Fruit fly (Drosophila melanogaster) whole organism, wandering third instar larva: ENCODE data around the gene SclA.
A peak's percentile ranks its signal among the peaks of the same experiment; 100 is the strongest.

Experiments
- Abd-B ChIP-seq: fragments of >200 bp; optimal IDR thresholded peaks from 2 replicates; lab custom pipeline; 2017; ENCODE audit warnings: missing biosample characterization, missing genetic modification characterization
- CG32264 ChIP-seq: fragments of 200-800 bp; sonication (Bioruptor generic); optimal IDR thresholded peaks from 2 replicates; lab custom pipeline; 2016; ENCODE audit warnings: missing biosample characterization, missing genetic modification characterization
- CG9705 ChIP-seq: fragments of 200-800 bp; sonication (Bioruptor generic); optimal IDR thresholded peaks from 2 replicates; lab custom pipeline; 2018; ENCODE audit warnings: missing biosample characterization, mild to moderate bottlenecking, missing genetic modification characterization
- Dif ChIP-seq: fragments of 200-275, 200-300 bp; sonication (Bioruptor generic); optimal IDR thresholded peaks from 2 replicates; lab custom pipeline; 2018; ENCODE audit warnings: missing biosample characterization, missing genetic modification characterization; ENCODE audit not compliant: partially characterized antibody
- GATAd ChIP-seq: sonication (Bioruptor generic); optimal IDR thresholded peaks from 2 replicates; lab custom pipeline; 2016; ENCODE audit warnings: missing biosample characterization, missing genetic modification characterization
- Hnf4 ChIP-seq: fragments of 200-800 bp; sonication (Bioruptor generic); optimal IDR thresholded peaks from 2 replicates; lab custom pipeline; 2016; ENCODE audit warnings: missing biosample characterization, mild to moderate bottlenecking, missing genetic modification characterization
- Hr83 ChIP-seq: fragments of 200-300 bp; sonication (Bioruptor generic); optimal IDR thresholded peaks from 2 replicates; lab custom pipeline; 2016; ENCODE audit warnings: missing biosample characterization, mild to moderate bottlenecking, missing genetic modification characterization, moderate library complexity; ENCODE audit not compliant: poor library complexity, severe bottlenecking
- Jra ChIP-seq: sonication (Bioruptor generic); optimal IDR thresholded peaks from 2 replicates; lab custom pipeline; 2016; ENCODE audit warnings: missing biosample characterization, missing genetic modification characterization
- Mio ChIP-seq: sonication (Bioruptor generic); optimal IDR thresholded peaks from 2 replicates; lab custom pipeline; 2016; ENCODE audit warnings: missing biosample characterization, missing genetic modification characterization
- N ChIP-seq: fragments of >200 bp; optimal IDR thresholded peaks from 2 replicates; lab custom pipeline; 2018; ENCODE audit warnings: missing biosample characterization, missing external identifiers, missing genetic modification characterization
- OdsH ChIP-seq: fragments of 200-800 bp; sonication (Bioruptor generic); optimal IDR thresholded peaks from 2 replicates; lab custom pipeline; 2016; ENCODE audit warnings: missing biosample characterization, mild to moderate bottlenecking, missing genetic modification characterization
- Rel ChIP-seq, 2 experiments: fragments of 200-800 bp; sonication (Bioruptor generic) in 1 of 2; optimal IDR thresholded peaks; 2 replicates in 1 of 2; 3 replicates in 1 of 2; lab custom pipeline; 2016 to 2019; ENCODE audit warnings: mild to moderate bottlenecking in 2 of 2, missing biosample characterization in 2 of 2, missing genetic modification characterization in 2 of 2, moderate library complexity in 1 of 2
- Sp1 ChIP-seq: fragments of 200-800 bp; sonication (Bioruptor generic); optimal IDR thresholded peaks from 3 replicates; lab custom pipeline; 2019; ENCODE audit warnings: missing biosample characterization, mild to moderate bottlenecking, missing genetic modification characterization, moderate library complexity
- Vsx2 ChIP-seq: fragments of 200-300, 225-300 bp; sonication (Bioruptor generic); optimal IDR thresholded peaks from 2 replicates; lab custom pipeline; 2018; ENCODE audit warnings: missing biosample characterization, missing genetic modification characterization; ENCODE audit not compliant: partially characterized antibody
- br ChIP-seq: fragments of 200-800 bp; sonication (Bioruptor generic); optimal IDR thresholded peaks from 2 replicates; lab custom pipeline; 2016; ENCODE audit warnings: missing biosample characterization, missing genetic modification characterization
- brk ChIP-seq: fragments of 200-800 bp; sonication (Bioruptor generic); optimal IDR thresholded peaks from 2 replicates; lab custom pipeline; 2016; ENCODE audit warnings: missing biosample characterization, mild to moderate bottlenecking, missing genetic modification characterization
- dl ChIP-seq, 2 experiments: fragments of 175-275, 200-275 bp in 1 of 2; fragments of 200-275 bp in 1 of 2; sonication (Bioruptor generic); optimal IDR thresholded peaks; lab custom pipeline; 2018; ENCODE audit warnings: mild to moderate bottlenecking in 2 of 2, missing biosample characterization in 2 of 2, missing genetic modification characterization in 2 of 2, moderate library complexity in 2 of 2; ENCODE audit not compliant: partially characterized antibody in 2 of 2, insufficient read depth in 1 of 2
- dmrt93B ChIP-seq: fragments of 200-800 bp; sonication (Bioruptor generic); optimal IDR thresholded peaks from 2 replicates; lab custom pipeline; 2018; ENCODE audit warnings: missing biosample characterization, mild to moderate bottlenecking, missing genetic modification characterization
- dsf ChIP-seq: sonication (Bioruptor generic); optimal IDR thresholded peaks from 2 replicates; lab custom pipeline; 2016; ENCODE audit warnings: missing biosample characterization, missing genetic modification characterization, borderline replicate concordance
- ey ChIP-seq: fragments of 200-800 bp; sonication (Bioruptor generic); optimal IDR thresholded peaks from 2 replicates; lab custom pipeline; 2016; ENCODE audit warnings: missing biosample characterization, missing genetic modification characterization
- foxo ChIP-seq, 2 experiments: fragments of 200-800 bp; sonication (Bioruptor generic); optimal IDR thresholded peaks; 2 replicates in 1 of 2; 3 replicates in 1 of 2; lab custom pipeline; 2016 to 2017; ENCODE audit warnings: missing biosample characterization in 2 of 2, missing genetic modification characterization in 2 of 2
- fru ChIP-seq: fragments of 200-800 bp; sonication (Bioruptor generic); optimal IDR thresholded peaks from 3 replicates; lab custom pipeline; 2016; ENCODE audit warnings: missing biosample characterization, mild to moderate bottlenecking, missing genetic modification characterization
- h ChIP-seq: fragments of 200-800 bp; sonication (Bioruptor generic); optimal IDR thresholded peaks from 3 replicates; lab custom pipeline; 2016; ENCODE audit warnings: missing biosample characterization, mild to moderate bottlenecking, missing genetic modification characterization
- jim ChIP-seq: fragments of 175-275, 200-325 bp; sonication (Bioruptor generic); optimal IDR thresholded peaks from 2 replicates; lab custom pipeline; 2016; ENCODE audit warnings: missing biosample characterization, mild to moderate bottlenecking, missing genetic modification characterization
- lola ChIP-seq: fragments of >200 bp; optimal IDR thresholded peaks from 2 replicates; lab custom pipeline; 2017; ENCODE audit warnings: missing biosample characterization, missing genetic modification characterization
- pan ChIP-seq: fragments of >200 bp; optimal IDR thresholded peaks from 2 replicates; lab custom pipeline; 2017
- psq ChIP-seq: fragments of 200-800 bp; sonication (Bioruptor generic); optimal IDR thresholded peaks from 3 replicates; lab custom pipeline; 2017; ENCODE audit warnings: missing biosample characterization, mild to moderate bottlenecking, missing genetic modification characterization, moderate library complexity
- rgr ChIP-seq: fragments of 200-800 bp; sonication (Bioruptor generic); optimal IDR thresholded peaks from 3 replicates; lab custom pipeline; 2016; ENCODE audit warnings: missing biosample characterization, mild to moderate bottlenecking, missing genetic modification characterization
- sv ChIP-seq: fragments of 200-800 bp; sonication (Bioruptor generic); optimal IDR thresholded peaks from 3 replicates; lab custom pipeline; 2016; ENCODE audit warnings: missing biosample characterization, missing genetic modification characterization
- tai ChIP-seq: sonication (Bioruptor generic); optimal IDR thresholded peaks from 2 replicates; lab custom pipeline; 2016; ENCODE audit warnings: missing biosample characterization, missing genetic modification characterization
- woc ChIP-seq: sonication (Bioruptor generic); optimal IDR thresholded peaks from 2 replicates; lab custom pipeline; 2016; ENCODE audit warnings: missing biosample characterization, mild to moderate bottlenecking, missing genetic modification characterization

SclA gene

DNA sequence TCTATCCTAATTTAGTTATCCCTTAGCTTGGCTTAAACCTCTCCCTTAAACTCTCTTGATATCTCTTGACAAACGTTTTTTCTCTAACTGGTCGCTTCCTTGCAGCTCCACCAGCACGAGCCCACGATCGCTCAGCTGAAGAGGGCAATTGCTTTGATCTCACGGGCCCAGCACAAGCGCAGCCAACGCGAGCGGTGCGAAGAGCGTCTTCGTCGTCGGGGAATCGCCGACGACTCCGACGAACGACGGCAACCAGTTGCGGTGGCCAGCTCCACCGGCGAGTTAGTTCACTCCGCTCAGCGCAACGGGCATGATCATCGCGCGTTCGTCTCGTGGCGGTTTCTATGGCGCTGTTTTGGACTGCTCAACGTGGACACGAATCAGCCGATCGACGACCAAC is 43.2 kb downstream of the SclA start:
- TF ChIP-seq fru (no peak), br (GFP tag; lab: Kevin White, UChicago) (peak; percentile 4), Dif (peak; percentile 83), foxo (GFP tag; optimal IDR thresholded peaks at IDR 0.05; lab: Kevin White, UChicago) (peak in 1 of 2 experiments; percentile 8), h (GFP tag; lab: Kevin White, UChicago) (peak; percentile 13), dl (GFP tag; optimal IDR thresholded peaks at IDR 0.05; lab: Kevin White, UChicago; ENCODE audit: insufficient read depth in 1 of 2, partially characterized antibody in 2 of 2) (peak; percentile 62 to 74), CG9705 (GFP tag; lab: Kevin White, UChicago) (no peak), tai (GFP tag; lab: Kevin White, UChicago) (no peak), Hnf4 (GFP tag; lab: Kevin White, UChicago) (no peak), rgr (GFP tag; lab: Kevin White, UChicago) (peak; percentile 48), Vsx2 (GFP tag; lab: Kevin White, UChicago) (peak; percentile 14), woc (peak; percentile 29), OdsH (GFP tag; lab: Kevin White, UChicago) (no peak), lola (GFP tag; lab: Kevin White, UChicago) (no peak), Hr83 (GFP tag; lab: Kevin White, UChicago) (peak; percentile 52), GATAd (GFP tag; lab: Kevin White, UChicago) (no peak), Rel (GFP tag; optimal IDR thresholded peaks at IDR 0.05; lab: Kevin White, UChicago) (no peak), Rel (tag; optimal IDR thresholded peaks at IDR 0.05; lab: Kevin White, UChicago) (peak; percentile 29), psq (GFP tag; lab: Kevin White, UChicago) (no peak), dsf (GFP tag; lab: Kevin White, UChicago) (no peak)

DNA sequence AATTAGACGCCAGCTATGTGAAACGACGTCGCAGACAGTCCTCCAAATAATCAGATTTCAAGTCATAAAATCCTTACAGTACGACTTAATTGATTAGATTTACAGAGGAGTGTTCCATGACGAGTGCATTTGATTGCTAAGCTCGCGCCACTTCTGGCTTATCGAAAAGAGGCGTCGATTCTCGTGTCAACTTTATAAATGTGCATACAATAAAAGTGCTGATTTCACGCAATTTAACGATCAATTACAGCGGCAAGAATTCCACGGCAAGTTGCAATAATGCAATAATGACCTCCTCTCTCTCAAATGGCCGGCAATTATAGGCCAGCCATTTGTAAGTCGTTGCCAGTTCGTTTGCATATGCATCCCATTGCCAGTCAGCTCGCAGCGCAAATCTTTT is 44.6 kb downstream of the SclA start:
- TF ChIP-seq Abd-B (GFP tag; lab: Kevin White, UChicago) (no peak), Sp1 (GFP tag; lab: Kevin White, UChicago) (no peak), Hnf4 (GFP tag; lab: Kevin White, UChicago) (no peak)

DNA sequence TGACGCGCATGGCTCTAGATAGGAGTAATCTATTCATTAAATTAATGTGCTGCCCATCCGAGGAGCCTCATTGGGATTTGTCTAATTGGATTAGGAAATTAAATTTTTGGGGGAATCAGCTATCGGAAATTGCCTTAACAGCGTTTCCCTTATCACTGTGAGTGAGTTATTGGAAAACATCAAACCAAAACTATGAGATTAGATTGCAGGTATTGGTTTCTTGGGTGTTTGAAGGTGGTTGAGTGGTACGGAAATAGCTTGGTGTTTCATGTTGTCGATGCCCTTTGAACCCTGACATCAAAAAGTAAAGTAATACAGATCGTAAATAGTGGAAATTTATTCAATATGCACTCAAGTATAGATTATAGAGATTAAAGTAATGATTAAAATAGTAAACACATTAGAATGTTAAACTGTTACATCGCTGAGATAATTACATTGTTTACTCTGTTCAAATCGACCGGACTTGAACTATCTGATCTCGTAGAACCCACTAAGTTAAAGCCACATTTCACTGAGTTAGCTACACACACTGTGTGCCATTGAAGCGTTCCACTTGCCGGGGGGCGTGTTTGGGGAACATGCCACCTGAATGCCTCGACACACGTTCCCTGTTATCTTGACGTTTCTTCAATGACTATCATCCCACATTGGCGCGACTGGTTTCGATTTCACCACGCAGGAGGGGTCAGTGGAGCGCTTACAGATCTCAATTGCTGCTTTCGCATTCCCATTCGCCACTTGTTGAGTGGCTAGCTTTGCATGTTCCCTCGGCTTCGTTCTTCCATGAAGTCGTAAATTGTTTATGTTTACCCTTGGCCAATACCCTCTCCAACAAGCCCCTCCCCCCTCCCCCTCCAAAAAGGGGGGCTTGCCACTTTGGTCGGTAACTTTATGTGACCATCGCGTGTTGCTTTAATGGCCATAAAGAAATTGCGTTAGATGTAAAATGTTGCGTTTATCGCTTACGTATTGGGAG is 45.4 kb downstream of the SclA start:
- TF ChIP-seq dmrt93B (GFP tag; lab: Kevin White, UChicago) (no peak), rgr (GFP tag; lab: Kevin White, UChicago) (no peak), Sp1 (GFP tag; lab: Kevin White, UChicago) (no peak), Hnf4 (GFP tag; lab: Kevin White, UChicago) (no peak), brk (GFP tag; lab: Kevin White, UChicago) (no peak), lola (GFP tag; lab: Kevin White, UChicago) (no peak), OdsH (GFP tag; lab: Kevin White, UChicago) (no peak), Jra (no peak), woc (no peak), CG32264 (GFP tag; lab: Kevin White, UChicago) (no peak), N (no peak), Abd-B (GFP tag; lab: Kevin White, UChicago) (no peak), h (GFP tag; lab: Kevin White, UChicago) (no peak), jim (GFP tag; lab: Kevin White, UChicago) (no peak), pan (no peak), tai (GFP tag; lab: Kevin White, UChicago) (no peak)
- TF ChIP-seq, all 38 proteins: peak for 0

DNA sequence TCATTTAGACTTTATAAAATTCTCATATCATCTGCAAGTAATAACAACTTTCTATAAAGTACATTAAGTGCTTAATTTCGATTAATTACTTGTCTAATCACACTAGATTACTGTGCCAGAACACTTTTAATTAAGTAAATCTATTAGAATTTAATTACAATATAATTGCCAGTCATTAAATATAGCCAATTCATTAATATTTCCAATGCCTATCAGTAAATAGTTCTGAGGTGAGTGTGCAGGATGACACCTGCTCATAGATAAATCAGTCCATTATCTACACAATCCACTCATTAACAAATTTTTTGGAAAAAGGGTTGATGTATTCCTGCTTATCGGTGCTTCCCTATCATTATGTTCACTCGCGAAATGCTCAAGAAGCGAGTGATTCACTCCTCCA is 46.9 kb downstream of the SclA start:
- TF ChIP-seq br (GFP tag; lab: Kevin White, UChicago), result no peak
- no peak for TF ChIP-seq ey
- no peak for TF ChIP-seq sv (GFP tag; lab: Kevin White, UChicago)
- TF ChIP-seq Sp1 (GFP tag; lab: Kevin White, UChicago), result no peak
- TF ChIP-seq Mio, result no peak
- TF ChIP-seq dmrt93B (GFP tag; lab: Kevin White, UChicago), result no peak
- no peak for TF ChIP-seq N
- no peak for TF ChIP-seq GATAd (GFP tag; lab: Kevin White, UChicago)
